Fruit fly (Drosophila melanogaster) whole organism, embryonic: ENCODE measurements around the gene CG31139.

Experiments
- CG15479 ChIP-seq: fragments of 200-800 bp; sonication (Bioruptor generic); optimal IDR thresholded peaks from 3 replicates; lab custom pipeline; 2019; ENCODE audit warnings: missing biosample characterization, mild to moderate bottlenecking, missing genetic modification characterization, moderate library complexity
- CG1792 ChIP-seq: fragments of 200-800 bp; sonication (Bioruptor generic); optimal IDR thresholded peaks from 2 replicates; lab custom pipeline; 2016; ENCODE audit warnings: missing biosample characterization, missing genetic modification characterization
- vnd ChIP-seq: fragments of 200-800 bp; sonication (Bioruptor generic); IDR thresholded peaks from 3 replicates; pipeline ENCODE4 v1.3.6; 2022; ENCODE audit warnings: missing biosample characterization, missing genetic modification characterization; ENCODE audit not compliant: partially characterized antibody

DNA sequence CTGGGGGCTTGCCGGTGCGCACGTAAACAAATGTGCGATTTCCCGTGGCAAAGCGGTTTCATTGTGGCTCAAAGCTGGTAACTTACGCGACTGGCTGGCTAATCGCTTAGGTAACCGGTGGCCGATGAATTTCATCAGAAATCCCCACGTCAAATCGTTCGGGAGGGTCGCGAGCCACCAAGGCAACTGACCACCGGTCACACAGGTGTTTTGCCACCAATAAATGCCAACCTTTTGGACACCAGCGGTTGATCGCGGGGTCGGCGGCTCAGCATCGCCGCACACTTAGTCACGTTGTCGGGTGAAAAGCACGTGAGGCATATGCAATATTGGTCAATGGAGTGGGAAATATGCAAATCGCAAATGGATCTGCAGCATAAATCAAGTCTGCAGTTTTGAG, 27.6 kb upstream of the CG31139 start:
- no peak for TF ChIP-seq CG15479 (GFP tag; lab: Kevin White, UChicago)
- no peak for TF ChIP-seq vnd (GFP tag; lab: Robert Waterston, UW)
- TF ChIP-seq CG1792 (GFP tag; lab: Kevin White, UChicago): no peak
